Worm (Caenorhabditis elegans) whole organism, early embryonic: Measurements from ENCODE around the gene F54F12.2.

Experiments used
- B0310.2 ChIP-seq: sonication (generic microtip); optimal IDR thresholded peaks from 2 replicates; lab custom pipeline; 2016; ENCODE audit warnings: mild to moderate bottlenecking, missing genetic modification characterization, missing compliant biosample characterization
- ama-1 ChIP-seq: fragments of 150-350 bp; optimal IDR thresholded peaks from 2 replicates; lab custom pipeline; 2014
- ets-7 ChIP-seq: sonication (generic microtip); optimal IDR thresholded peaks from 2 replicates; lab custom pipeline; 2016; ENCODE audit warnings: missing genotype, missing genetic modification characterization, missing compliant biosample characterization
- flt-1 ChIP-seq: fragments of 200-800 bp; sonication (Bioruptor generic); IDR thresholded peaks from 2 replicates; pipeline ENCODE4 v1.3.6; 2022; ENCODE audit warnings: missing genetic modification characterization, missing compliant biosample characterization
- hmbx-1 ChIP-seq: sonication (generic microtip); optimal IDR thresholded peaks from 2 replicates; lab custom pipeline; 2016; ENCODE audit warnings: mild to moderate bottlenecking, missing genetic modification characterization, missing compliant biosample characterization
- hmg-4 ChIP-seq: fragments of 200-800 bp; sonication (Bioruptor generic); optimal IDR thresholded peaks from 2 replicates; lab custom pipeline; 2018; ENCODE audit warnings: mild to moderate bottlenecking, missing genetic modification characterization, missing compliant biosample characterization
- hnd-1 ChIP-seq: sonication (generic microtip); optimal IDR thresholded peaks from 2 replicates; lab custom pipeline; 2016; ENCODE audit warnings: missing genetic modification characterization, missing compliant biosample characterization
- pes-1 ChIP-seq: fragments of 200-800 bp; sonication (Bioruptor generic); IDR thresholded peaks from 2 replicates; pipeline ENCODE4 v1.3.6; 2022; ENCODE audit warnings: missing genetic modification reagents, missing genetic modification characterization, missing compliant biosample characterization
- sea-1 ChIP-seq: fragments of 200-800 bp; sonication (Bioruptor generic); conservative IDR thresholded peaks from 2 replicates; pipeline ENCODE4 v1.3.6; 2022; ENCODE audit warnings: missing genetic modification characterization, missing compliant biosample characterization
- tbx-37 ChIP-seq: fragments of 200-800 bp; sonication (Bioruptor generic); conservative IDR thresholded peaks from 2 replicates; pipeline ENCODE4 v1.3.6; 2022; ENCODE audit warnings: missing genetic modification reagents, missing genetic modification characterization, missing compliant biosample characterization
- tra-4 ChIP-seq: sonication (generic microtip); optimal IDR thresholded peaks from 2 replicates; lab custom pipeline; 2017; ENCODE audit warnings: missing genetic modification characterization, missing compliant biosample characterization

DNA sequence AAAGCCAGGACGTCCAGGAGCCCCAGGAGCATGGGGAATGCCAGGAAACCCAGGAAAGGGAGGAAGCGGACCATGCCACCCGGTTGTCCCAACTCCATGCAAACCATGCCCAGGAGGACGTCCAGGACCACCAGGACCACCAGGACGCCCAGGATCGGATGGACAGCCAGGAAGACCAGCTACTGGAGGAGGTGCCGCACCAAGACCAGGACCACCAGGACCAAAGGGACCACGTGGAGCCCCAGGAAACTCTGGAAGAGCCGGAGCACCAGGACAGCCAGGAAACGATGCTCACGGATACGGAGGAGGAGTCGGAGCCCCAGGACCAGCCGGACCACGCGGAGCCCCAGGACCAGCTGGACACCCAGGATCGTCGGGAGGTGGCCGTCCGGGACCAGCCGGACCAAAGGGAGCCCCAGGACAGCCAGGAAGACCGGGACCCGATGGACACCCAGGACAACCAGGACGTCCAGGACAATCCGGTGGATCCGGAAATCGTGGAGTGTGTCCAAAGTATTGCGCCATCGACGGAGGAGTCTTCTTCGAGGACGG lies 20.2 kb upstream of the F54F12.2 start:
- TF ChIP-seq hmbx-1 (tag; lab: Kevin White, UChicago): no peak
- TF ChIP-seq B0310.2: no peak
- TF ChIP-seq hnd-1 (tag; lab: Kevin White, UChicago): no peak
- TF ChIP-seq flt-1 (GFP tag; lab: Robert Waterston, UW): no peak
- no peak for TF ChIP-seq ama-1
- no peak for TF ChIP-seq pes-1
- no peak for TF ChIP-seq tra-4 (tag; lab: Kevin White, UChicago)
- no peak for TF ChIP-seq hmg-4 (GFP tag; lab: Kevin White, UChicago)
- TF ChIP-seq sea-1 (GFP tag; lab: Robert Waterston, UW): no peak
- no peak for TF ChIP-seq tbx-37 (GFP tag; lab: Robert Waterston, UW)
- TF ChIP-seq ets-7 (tag; lab: Kevin White, UChicago): no peak
